Worm (Caenorhabditis elegans) whole organism, young adult: ENCODE data around the gene saeg-1.

Experiments used
- B0336.3 ChIP-seq: fragments of 200-800 bp; sonication (Bioruptor generic); IDR thresholded peaks from 2 replicates; pipeline ENCODE4 v1.3.6; 2022; ENCODE audit warnings: missing genetic modification characterization, missing compliant biosample characterization
- F49E8.2 ChIP-seq: sonication (generic microtip); optimal IDR thresholded peaks from 3 replicates; lab custom pipeline; 2017; ENCODE audit warnings: missing genetic modification characterization, mild to moderate bottlenecking, missing compliant biosample characterization, antibody characterized with exemption, moderate library complexity; ENCODE audit not compliant: insufficient read depth
- F52B5.7 ChIP-seq: sonication (generic microtip); optimal IDR thresholded peaks from 2 replicates; lab custom pipeline; 2016; ENCODE audit warnings: mild to moderate bottlenecking, missing genetic modification characterization, missing compliant biosample characterization
- ama-1 ChIP-seq, 3 experiments: fragments of 150-350 bp in 1 of 3; sonication (generic microtip) in 2 of 3; optimal IDR thresholded peaks; 2 replicates each; lab custom pipeline; 2014 to 2018; ENCODE audit warnings: missing biosample characterization in 2 of 3, missing genetic modification characterization in 2 of 3, missing genetic modification reagents in 2 of 3
- attf-6 ChIP-seq: fragments of 200-800 bp; sonication (Bioruptor generic); IDR thresholded peaks from 2 replicates; pipeline ENCODE4 v1.3.6; 2022; ENCODE audit warnings: missing genetic modification reagents, missing genetic modification characterization, missing compliant biosample characterization
- bed-2 ChIP-seq: fragments of 200-800 bp; sonication (Bioruptor generic); IDR thresholded peaks from 2 replicates; pipeline ENCODE4 v1.3.6; 2022; ENCODE audit warnings: missing genetic modification reagents, missing genetic modification characterization, missing compliant biosample characterization
- dpl-1 ChIP-seq: fragments of 150-350 bp; optimal IDR thresholded peaks from 2 replicates; lab custom pipeline; 2014; ENCODE audit warnings: missing biosample characterization, missing genetic modification reagents, missing genetic modification characterization
- ets-4 ChIP-seq: fragments of 200-800 bp; sonication (Bioruptor generic); optimal IDR thresholded peaks from 2 replicates; lab custom pipeline; 2018; ENCODE audit warnings: mild to moderate bottlenecking, missing genetic modification characterization, missing compliant biosample characterization
- hsf-1 ChIP-seq: fragments of 200-800 bp; sonication (Bioruptor generic); IDR thresholded peaks from 2 replicates; pipeline ENCODE4 v1.3.6; 2022; ENCODE audit warnings: missing genetic modification reagents, missing genetic modification characterization, missing compliant biosample characterization
- lag-1 ChIP-seq: fragments of 200-800 bp; sonication (Bioruptor generic); IDR thresholded peaks from 2 replicates; pipeline ENCODE4 v1.3.6; 2022; ENCODE audit warnings: missing genetic modification reagents, missing genetic modification characterization, missing compliant biosample characterization
- rpc-1 ChIP-seq, 2 experiments: fragments of 150-350 bp in 1 of 2; sonication (generic microtip) in 1 of 2; optimal IDR thresholded peaks; 2 replicates each; lab custom pipeline; 2014 to 2018; ENCODE audit warnings: missing biosample characterization in 1 of 2, missing genetic modification characterization in 1 of 2, missing genetic modification reagents in 1 of 2, missing genotype in 1 of 2
- zfh-2 ChIP-seq: fragments of 200-800 bp; sonication (Bioruptor generic); conservative IDR thresholded peaks from 2 replicates; pipeline ENCODE4 v1.3.6; 2022; ENCODE audit warnings: missing genetic modification reagents, missing genetic modification characterization, missing compliant biosample characterization

DNA sequence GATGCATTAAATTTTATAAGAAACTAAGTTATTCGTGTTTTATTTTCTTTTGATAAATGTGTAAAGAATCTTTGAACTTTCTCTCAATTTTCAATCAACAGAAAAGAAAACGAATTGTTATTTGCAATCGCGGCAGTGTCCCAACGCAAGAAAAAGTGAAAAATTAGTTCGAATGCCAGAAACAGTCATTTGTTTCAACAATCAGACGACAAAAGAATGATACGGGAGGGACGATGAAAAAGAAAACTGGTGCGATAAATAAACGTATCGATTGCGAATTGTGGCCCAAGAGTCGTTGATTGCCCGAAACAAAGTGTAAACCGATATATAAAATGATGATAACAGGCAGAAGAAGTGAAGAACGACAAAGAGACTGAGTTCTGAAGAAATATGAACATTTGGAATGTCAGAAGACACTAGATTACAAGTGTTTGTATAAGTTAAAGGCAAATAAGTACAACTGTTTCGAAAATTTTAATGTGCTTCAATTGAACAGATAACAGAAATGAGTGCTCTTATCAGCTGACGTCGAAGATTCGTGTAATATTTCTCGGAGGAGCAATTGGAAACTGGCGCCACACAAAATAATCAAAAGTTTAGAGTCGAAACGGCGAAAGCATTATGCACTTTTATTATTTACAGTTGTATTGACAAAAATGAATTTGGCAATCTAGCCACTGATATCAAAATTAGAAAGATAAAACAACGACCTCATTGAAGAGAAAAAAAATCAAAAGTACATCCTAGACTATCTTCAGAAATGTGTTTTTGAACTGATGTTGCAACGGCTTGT is 12.5 kb upstream of the saeg-1 start:
- TF ChIP-seq ets-4 (GFP tag; lab: Kevin White, UChicago) (no peak), B0336.3 (no peak), F49E8.2 (tag; lab: Kevin White, UChicago) (no peak), bed-2 (no peak), attf-6 (no peak), rpc-1 (optimal IDR thresholded peaks at IDR 0.05; lab: Kevin White, UChicago) (no peak), rpc-1 (tag; optimal IDR thresholded peaks at IDR 0.05; lab: Kevin White, UChicago) (no peak), F52B5.7 (no peak), ama-1 (optimal IDR thresholded peaks at IDR 0.05; lab: Kevin White, UChicago) (no peak), ama-1 (GFP tag; optimal IDR thresholded peaks at IDR 0.05; lab: Kevin White, UChicago) (no peak), dpl-1 (GFP tag; lab: Kevin White, UChicago) (no peak), hsf-1 (GFP tag; lab: Robert Waterston, UW) (no peak), zfh-2 (GFP tag; lab: Robert Waterston, UW) (no peak), lag-1 (GFP tag; lab: Robert Waterston, UW) (no peak)
